Worm (Caenorhabditis elegans) whole organism, L4/young adult: ENCODE measurements around the gene F09C6.16.
"Not testable (repeated sequence)": the region's sequence is repeated elsewhere in the genome, so short reads cannot be mapped to it uniquely, and the experiment has no call there.

ENCODE experiments used
- W03F9.2 ChIP-seq: fragments of 150-350 bp; optimal IDR thresholded peaks from 2 replicates; lab custom pipeline; 2014; ENCODE audit warnings: missing biosample characterization, missing genetic modification characterization
- dao-5 ChIP-seq: sonication (generic microtip); optimal IDR thresholded peaks from 2 replicates; lab custom pipeline; 2016; ENCODE audit warnings: missing genotype, missing genetic modification characterization, moderate library complexity, missing compliant biosample characterization
- him-1 ChIP-seq: sonication (generic microtip); optimal IDR thresholded peaks from 2 replicates; lab custom pipeline; 2016; ENCODE audit warnings: missing genotype, missing genetic modification reagents, missing genetic modification characterization, missing compliant biosample characterization

DNA sequence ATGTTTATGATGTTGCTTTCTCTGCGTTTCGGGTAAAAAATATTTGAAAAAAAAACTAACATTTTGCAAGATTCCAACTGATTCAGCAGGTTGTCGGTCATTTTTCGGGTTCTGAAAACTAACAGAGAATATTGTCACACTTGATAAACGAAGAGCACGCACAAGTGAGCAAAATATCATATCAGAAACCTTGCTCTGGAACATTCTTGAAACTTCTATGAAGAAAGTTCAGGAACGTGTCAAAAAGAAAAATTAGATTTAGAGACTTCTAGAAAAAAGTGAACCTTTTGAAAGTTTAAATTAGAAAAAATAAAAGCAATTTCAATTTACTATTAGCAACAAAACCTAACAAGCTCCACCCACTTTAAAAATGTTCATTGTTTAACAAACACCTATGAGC is 38.2 kb upstream of the F09C6.16 start, which contains the start of gene fbxa-112:
- not testable (repeated sequence) for TF ChIP-seq him-1 (tag; lab: Kevin White, UChicago); W03F9.2; dao-5
